Worm (Caenorhabditis elegans) whole organism, L1 larva: Measurements from ENCODE around the gene epg-5.

Source experiments
- ama-1 ChIP-seq: fragments of 150-350 bp; optimal IDR thresholded peaks from 2 replicates; lab custom pipeline; 2014
- ces-1 ChIP-seq: fragments of 150-350 bp; optimal IDR thresholded peaks from 2 replicates; lab custom pipeline; 2014; ENCODE audit warnings: missing biosample characterization, missing genetic modification reagents, missing genetic modification characterization
- egl-27 ChIP-seq, 2 experiments: fragments of 150-350 bp in 1 of 2; sonication (generic microtip); optimal IDR thresholded peaks; 3 replicates each; lab custom pipeline; 2017 to 2018; ENCODE audit warnings: missing biosample characterization in 2 of 2, missing genetic modification characterization in 2 of 2, missing genetic modification reagents in 2 of 2
- grh-1 ChIP-seq: fragments of 200-800 bp; sonication (Bioruptor generic); IDR thresholded peaks from 2 replicates; pipeline ENCODE4 v1.3.6; 2022; ENCODE audit warnings: missing genetic modification reagents, missing genetic modification characterization, missing compliant biosample characterization
- lin-13 ChIP-seq: fragments of 150-350 bp; optimal IDR thresholded peaks from 2 replicates; lab custom pipeline; 2014; ENCODE audit warnings: missing biosample characterization, missing genetic modification reagents, missing genetic modification characterization
- nhr-12 ChIP-seq: sonication (generic microtip); optimal IDR thresholded peaks from 2 replicates; lab custom pipeline; 2017; ENCODE audit warnings: missing biosample characterization, missing genetic modification characterization
- nhr-76 ChIP-seq: sonication (generic microtip); optimal IDR thresholded peaks from 2 replicates; lab custom pipeline; 2017; ENCODE audit warnings: missing biosample characterization, missing genetic modification characterization
- pqm-1 ChIP-seq: sonication (generic microtip); optimal IDR thresholded peaks from 3 replicates; lab custom pipeline; 2017; ENCODE audit warnings: missing biosample characterization, missing genetic modification characterization
- ztf-11 ChIP-seq, 2 experiments: sonication (generic microtip); optimal IDR thresholded peaks; 2 replicates each; lab custom pipeline; 2016 to 2017; ENCODE audit warnings: missing genetic modification characterization in 2 of 2, missing biosample characterization in 1 of 2, missing compliant biosample characterization in 1 of 2

ce11 chrII:6615232-6616029 is 6.3 kb upstream of the epg-5 start:
- TF ChIP-seq lin-13 (GFP tag; lab: Kevin White, UChicago) (no peak), nhr-76 (tag; lab: Kevin White, UChicago) (no peak), ama-1 (lab: Kevin White, UChicago) (no peak), nhr-12 (tag; lab: Kevin White, UChicago) (no peak), pqm-1 (tag; lab: Kevin White, UChicago) (no peak), egl-27 (tag; optimal IDR thresholded peaks at IDR 0.05; lab: Kevin White, UChicago) (no peak), ztf-11 (tag; optimal IDR thresholded peaks at IDR 0.05; lab: Kevin White, UChicago) (no peak), ces-1 (GFP tag; lab: Kevin White, UChicago) (no peak), grh-1 (GFP tag; lab: Robert Waterston, UW) (no peak)
